Fruit fly (Drosophila melanogaster): ENCODE measurements around the gene CG5860.

CG5860 gene

dm6 chr3R:17385329-17386019, 23.9 kb upstream of the CG5860 start (continued):
- TF ChIP-seq lab (GFP tag; optimal IDR thresholded peaks at IDR 0.05) (peak; percentile 76), gsb (GFP tag; IDR thresholded peaks at IDR 0.05) (peak; percentile 46; the same call in 1 of the 2 replicates), zfh1 (GFP tag; IDR thresholded peaks at IDR 0.05) (peak; percentile 78), CG6791 (GFP tag; IDR thresholded peaks at IDR 0.05; ENCODE audit: partially characterized antibody) (peak; percentile 60; the same call in 1 of the 3 replicates), Med (GFP tag) (peak; percentile 96), seq (GFP tag; IDR thresholded peaks at IDR 0.05) (peak; percentile 68), CG14667 (GFP tag; IDR thresholded peaks at IDR 0.05) (no peak), cg (GFP tag; optimal IDR thresholded peaks at IDR 0.05) (no peak), bcd (GFP tag; optimal IDR thresholded peaks at IDR 0.05) (peak; percentile 50), Hsf (GFP tag; optimal IDR thresholded peaks at IDR 0.05) (peak; percentile 52), PHDP (tag; optimal IDR thresholded peaks at IDR 0.05) (peak; percentile 34), btn (GFP tag; optimal IDR thresholded peaks at IDR 0.05) (no peak), Aef1 (GFP tag; IDR thresholded peaks at IDR 0.05) (no peak; the same call in 2 of the 3 replicates), Doc3 (GFP tag; IDR thresholded peaks at IDR 0.05; ENCODE audit: partially characterized antibody) (no peak), B-H1 (GFP tag; IDR thresholded peaks at IDR 0.05) (no peak; the same call in 2 of the 3 replicates), mam (GFP tag; optimal IDR thresholded peaks at IDR 0.05) (peak; percentile 84), tll (GFP tag; optimal IDR thresholded peaks at IDR 0.05) (no peak), CG18619 (GFP tag; optimal IDR thresholded peaks at IDR 0.05) (no peak), Usf (GFP tag; optimal IDR thresholded peaks at IDR 0.05) (peak; percentile 37), Doc2 (GFP tag; IDR thresholded peaks at IDR 0.05) (no peak), Fer2 (tag; optimal IDR thresholded peaks at IDR 0.05) (peak; percentile 3), gro (GFP tag; optimal IDR thresholded peaks at IDR 0.05) (peak; percentile 53), nmo (GFP tag; optimal IDR thresholded peaks at IDR 0.05) (peak; percentile 35), ro (GFP tag; IDR thresholded peaks at IDR 0.05) (no peak), cas (GFP tag; IDR thresholded peaks at IDR 0.05) (no peak), CG17328 (GFP tag; IDR thresholded peaks at IDR 0.05) (peak; percentile 7; the same call in 1 of the 2 replicates), jumu (GFP tag; optimal IDR thresholded peaks at IDR 0.05) (peak; percentile 67), CG3838 (GFP tag; optimal IDR thresholded peaks at IDR 0.05) (no peak), CG4820 (GFP tag; optimal IDR thresholded peaks at IDR 0.05) (peak; percentile 15), CG13287 (GFP tag; IDR thresholded peaks at IDR 0.05; ENCODE audit: partially characterized antibody) (peak; percentile 64), Spps (tag; optimal IDR thresholded peaks at IDR 0.05) (no peak), CG18262 (tag; optimal IDR thresholded peaks at IDR 0.05) (peak; percentile 28), emc (GFP tag; optimal IDR thresholded peaks at IDR 0.05) (no peak), CG9817 (tag; optimal IDR thresholded peaks at IDR 0.05) (peak; percentile 38), bsh (GFP tag; optimal IDR thresholded peaks at IDR 0.05) (peak in 1 of 2 experiments; percentile 33), CG6854 (GFP tag; optimal IDR thresholded peaks at IDR 0.05) (peak; percentile 60), vvl (GFP tag; IDR thresholded peaks at IDR 0.05) (peak; percentile 91), Ravus (GFP tag; IDR thresholded peaks at IDR 0.05) (no peak), prd (optimal IDR thresholded peaks at IDR 0.05) (no peak), prd (GFP tag; IDR thresholded peaks at IDR 0.05) (0 out of 3 replicates have a peak, but pooled peaks have one; percentile 51), CG31365 (tag; optimal IDR thresholded peaks at IDR 0.05) (peak; percentile 63), CG1529 (GFP tag; optimal IDR thresholded peaks at IDR 0.05) (no peak), CG17361 (GFP tag; IDR thresholded peaks at IDR 0.05) (peak; percentile 49; the same call in 1 of the 3 replicates), dimm (GFP tag; IDR thresholded peaks at IDR 0.05) (no peak), CG10274 (GFP tag; optimal IDR thresholded peaks at IDR 0.05) (peak; percentile 18), dmrt99B (tag; optimal IDR thresholded peaks at IDR 0.05) (peak; percentile 61), CG6272 (GFP tag; IDR thresholded peaks at IDR 0.05) (no peak), dan (GFP tag; IDR thresholded peaks at IDR 0.05) (no peak), Mrtf (GFP tag; IDR thresholded peaks at IDR 0.05) (peak; percentile 62; the same call in 2 of the 3 replicates), Rfx (GFP tag; IDR thresholded peaks at IDR 0.05) (peak; percentile 70)

All from whole organism, embryonic.